Fruit fly (Drosophila melanogaster) whole organism, embryonic: Measurements from ENCODE around the gene CG5510.

Source experiments
- ATbp ChIP-seq: fragments of 200-800 bp; sonication (Bioruptor generic); optimal IDR thresholded peaks from 2 replicates; lab custom pipeline; 2017; ENCODE audit warnings: missing biosample characterization, mild to moderate bottlenecking, missing genetic modification characterization, missing genetic modification reagents
- Atf3 ChIP-seq: fragments of 200-800 bp; sonication (Bioruptor generic); optimal IDR thresholded peaks from 3 replicates; lab custom pipeline; 2016; ENCODE audit warnings: missing biosample characterization, missing genetic modification characterization
- Awh ChIP-seq: fragments of 200-800 bp; sonication (Bioruptor generic); IDR thresholded peaks from 2 replicates; pipeline ENCODE4, ENCODE4 v1.3.6; 2022; ENCODE audit warnings: missing biosample characterization, missing genetic modification characterization
- CG10274 ChIP-seq: fragments of 200-800 bp; sonication (Bioruptor generic); optimal IDR thresholded peaks from 3 replicates; lab custom pipeline; 2017; ENCODE audit warnings: missing biosample characterization, mild to moderate bottlenecking, missing genetic modification characterization
- CG10959 ChIP-seq: fragments of 200-800 bp; sonication (Bioruptor generic); IDR thresholded peaks from 2 replicates; pipeline ENCODE4 v1.3.6; 2022; ENCODE audit warnings: missing biosample characterization, missing genetic modification characterization
- CG12155 ChIP-seq: fragments of 200-800 bp; sonication (Bioruptor generic); optimal IDR thresholded peaks from 3 replicates; lab custom pipeline; 2016; ENCODE audit warnings: missing biosample characterization, missing genetic modification characterization
- CG12391 ChIP-seq: fragments of 200-800 bp; sonication (Bioruptor generic); optimal IDR thresholded peaks from 3 replicates; lab custom pipeline; 2018; ENCODE audit warnings: missing biosample characterization, mild to moderate bottlenecking, missing genetic modification characterization, moderate library complexity
- CG12744 ChIP-seq: fragments of 200-800 bp; sonication (Bioruptor generic); optimal IDR thresholded peaks from 2 replicates; lab custom pipeline; 2016; ENCODE audit warnings: missing biosample characterization, missing genetic modification characterization
- CG13123 ChIP-seq: fragments of 200-800 bp; sonication (Bioruptor generic); optimal IDR thresholded peaks from 2 replicates; lab custom pipeline; 2016; ENCODE audit warnings: missing biosample characterization, missing genetic modification characterization
- CG13775 ChIP-seq: fragments of 200-800 bp; sonication (Bioruptor generic); optimal IDR thresholded peaks from 3 replicates; lab custom pipeline; 2017; ENCODE audit warnings: missing biosample characterization, mild to moderate bottlenecking, missing genetic modification characterization
- CG14441 ChIP-seq: fragments of 200-800 bp; sonication (Bioruptor generic); IDR thresholded peaks from 2 replicates; pipeline ENCODE4 v1.3.6; 2022; ENCODE audit warnings: missing biosample characterization, missing genetic modification characterization
- CG17361 ChIP-seq: fragments of 200-800 bp; sonication (Bioruptor generic); IDR thresholded peaks from 3 replicates; pipeline ENCODE4 v1.3.6; 2022; ENCODE audit warnings: missing biosample characterization, missing genetic modification characterization
- CG1832 ChIP-seq: fragments of 200-800 bp; sonication (Bioruptor generic); optimal IDR thresholded peaks from 2 replicates; lab custom pipeline; 2017; ENCODE audit warnings: missing biosample characterization, mild to moderate bottlenecking, missing genetic modification characterization, inconsistent platforms
- CG2712 ChIP-seq: fragments of 200-800 bp; optimal IDR thresholded peaks from 3 replicates; lab custom pipeline; 2019; ENCODE audit warnings: missing biosample characterization, mild to moderate bottlenecking, missing genetic modification characterization, moderate library complexity
- CG3163 ChIP-seq: fragments of 200-800 bp; sonication (Bioruptor generic); optimal IDR thresholded peaks from 3 replicates; lab custom pipeline; 2016; ENCODE audit warnings: missing biosample characterization, missing genetic modification characterization
- CG3995 ChIP-seq: fragments of 200-800 bp; sonication (Bioruptor generic); optimal IDR thresholded peaks from 3 replicates; lab custom pipeline; 2016; ENCODE audit warnings: missing biosample characterization, missing genetic modification characterization
- CG4617 ChIP-seq: fragments of 200-800 bp; sonication (Bioruptor generic); optimal IDR thresholded peaks from 3 replicates; lab custom pipeline; 2016; ENCODE audit warnings: missing biosample characterization, missing genetic modification characterization, borderline replicate concordance
- CG6254 ChIP-seq: fragments of 200-800 bp; sonication (Bioruptor generic); optimal IDR thresholded peaks from 3 replicates; lab custom pipeline; 2017; ENCODE audit warnings: mild to moderate bottlenecking, missing biosample characterization, missing genetic modification reagents, missing genetic modification characterization
- CG7786 ChIP-seq: fragments of 200-800 bp; sonication (Bioruptor generic); optimal IDR thresholded peaks from 2 replicates; lab custom pipeline; 2016; ENCODE audit warnings: missing biosample characterization, missing genetic modification characterization
- CG8281 ChIP-seq: fragments of 200-800 bp; sonication (Bioruptor generic); optimal IDR thresholded peaks from 2 replicates; lab custom pipeline; 2018; ENCODE audit warnings: missing biosample characterization, mild to moderate bottlenecking, missing genetic modification characterization, moderate library complexity
- CG8478 ChIP-seq: fragments of >200 bp; optimal IDR thresholded peaks from 2 replicates; lab custom pipeline; 2018
- CG8944 ChIP-seq: fragments of 200-800 bp; sonication (Bioruptor generic); optimal IDR thresholded peaks from 3 replicates; lab custom pipeline; 2016; ENCODE audit warnings: missing biosample characterization, missing genetic modification characterization
- CHES-1-like ChIP-seq: fragments of 200-800 bp; sonication (Bioruptor generic); optimal IDR thresholded peaks from 2 replicates; lab custom pipeline; 2016; ENCODE audit warnings: missing biosample characterization, missing genetic modification characterization
- CoRest ChIP-seq: fragments of 200-800 bp; sonication (Bioruptor generic); optimal IDR thresholded peaks from 3 replicates; lab custom pipeline; 2018; ENCODE audit warnings: missing biosample characterization, mild to moderate bottlenecking, missing genetic modification characterization, moderate library complexity
- CrebB ChIP-seq: fragments of 200-800 bp; sonication (Bioruptor generic); optimal IDR thresholded peaks from 3 replicates; lab custom pipeline; 2018; ENCODE audit warnings: missing biosample characterization, mild to moderate bottlenecking, missing genetic modification characterization
- Gug ChIP-seq: fragments of 200-800 bp; sonication (Bioruptor generic); IDR thresholded peaks from 4 replicates; pipeline ENCODE4 v1.3.6; 2022; ENCODE audit warnings: missing biosample characterization, missing genetic modification characterization
- HLH3B ChIP-seq: fragments of 200-800 bp; sonication (Bioruptor generic); IDR thresholded peaks from 2 replicates; pipeline ENCODE4 v1.3.6; 2022; ENCODE audit warnings: missing biosample characterization, missing genetic modification characterization
- Hey ChIP-seq: fragments of 200-800 bp; sonication (Bioruptor generic); optimal IDR thresholded peaks from 3 replicates; lab custom pipeline; 2018; ENCODE audit warnings: missing biosample characterization, mild to moderate bottlenecking, missing genetic modification characterization
- Nf-YC ChIP-seq: fragments of 200-800 bp; optimal IDR thresholded peaks from 3 replicates; lab custom pipeline; 2019; ENCODE audit warnings: missing biosample characterization, mild to moderate bottlenecking, missing genetic modification characterization, moderate library complexity
- Poxn ChIP-seq: fragments of 200-800 bp; sonication (Bioruptor generic); IDR thresholded peaks from 2 replicates; pipeline ENCODE4 v1.3.6; 2022; ENCODE audit warnings: missing biosample characterization, missing genetic modification characterization
- Side ChIP-seq: fragments of 200-800 bp; sonication (Bioruptor generic); optimal IDR thresholded peaks from 2 replicates; lab custom pipeline; 2016; ENCODE audit warnings: missing biosample characterization, missing genetic modification characterization
- Sin3A ChIP-seq: fragments of >200 bp; optimal IDR thresholded peaks from 2 replicates; lab custom pipeline; 2018
- TFAM ChIP-seq: fragments of 200-800 bp; sonication (Bioruptor generic); optimal IDR thresholded peaks from 2 replicates; lab custom pipeline; 2017; ENCODE audit warnings: missing biosample characterization, missing genetic modification characterization, inconsistent platforms
- Tbp ChIP-seq: fragments of >200 bp; optimal IDR thresholded peaks from 2 replicates; lab custom pipeline; 2018; ENCODE audit warnings: missing biosample characterization, missing genetic modification characterization
- al ChIP-seq: fragments of 200-800 bp; sonication (Bioruptor generic); IDR thresholded peaks from 2 replicates; pipeline ENCODE4 v1.3.6; 2022; ENCODE audit warnings: missing biosample characterization, missing genetic modification characterization
- bowl ChIP-seq: fragments of 200-800 bp; sonication (Bioruptor generic); IDR thresholded peaks from 2 replicates; pipeline ENCODE4 v1.3.6; 2022; ENCODE audit warnings: missing biosample characterization, missing genetic modification characterization
- cad ChIP-seq: fragments of >200 bp; optimal IDR thresholded peaks from 2 replicates; lab custom pipeline; 2017; ENCODE audit warnings: missing biosample characterization, missing genetic modification characterization
- croc ChIP-seq: fragments of 200-800 bp; sonication (Bioruptor generic); conservative IDR thresholded peaks from 3 replicates; pipeline ENCODE4 v1.3.6; 2022; ENCODE audit warnings: missing biosample characterization, missing genetic modification characterization
- crol ChIP-seq: fragments of 200-800 bp; sonication (Bioruptor generic); IDR thresholded peaks from 2 replicates; pipeline ENCODE4 v1.3.6; 2022; ENCODE audit warnings: missing biosample characterization, missing genetic modification characterization
- crp ChIP-seq, 2 experiments: fragments of 200-800 bp; sonication (Bioruptor generic); optimal IDR thresholded peaks; 2 replicates in 1 of 2; 3 replicates in 1 of 2; lab custom pipeline; 2017; ENCODE audit warnings: missing biosample characterization in 2 of 2, missing genetic modification characterization in 2 of 2, mild to moderate bottlenecking in 1 of 2, moderate library complexity in 1 of 2
- ewg ChIP-seq: fragments of 200-800 bp; sonication (Bioruptor generic); optimal IDR thresholded peaks from 3 replicates; lab custom pipeline; 2017; ENCODE audit warnings: mild to moderate bottlenecking, missing biosample characterization, missing genetic modification reagents, missing genetic modification characterization
- gsb ChIP-seq: fragments of 200-800 bp; sonication (Bioruptor generic); IDR thresholded peaks from 2 replicates; pipeline ENCODE4 v1.3.6; 2022; ENCODE audit warnings: missing biosample characterization, missing genetic modification characterization
- insv ChIP-seq, 2 experiments: fragments of 200-800 bp; sonication (Bioruptor generic); optimal IDR thresholded peaks; 3 replicates each; lab custom pipeline; 2016 to 2018; ENCODE audit warnings: missing biosample characterization in 2 of 2, missing genetic modification characterization in 2 of 2
- ken ChIP-seq: fragments of 200-800 bp; sonication (Bioruptor generic); IDR thresholded peaks from 3 replicates; pipeline ENCODE4 v1.3.6; 2022; ENCODE audit warnings: missing biosample characterization, missing genetic modification characterization
- mirr ChIP-seq: fragments of 200-800 bp; sonication (Bioruptor generic); optimal IDR thresholded peaks from 3 replicates; lab custom pipeline; 2018; ENCODE audit warnings: missing biosample characterization, mild to moderate bottlenecking, missing genetic modification characterization
- pnt ChIP-seq: fragments of 200-800 bp; sonication (Bioruptor generic); optimal IDR thresholded peaks from 3 replicates; lab custom pipeline; 2016; ENCODE audit warnings: missing biosample characterization, missing genetic modification characterization
- ranshi ChIP-seq: fragments of 200-800 bp; sonication (Bioruptor generic); IDR thresholded peaks from 2 replicates; pipeline ENCODE4 v1.3.6; 2022; ENCODE audit warnings: missing biosample characterization, missing genetic modification characterization
- schlank ChIP-seq: fragments of 200-800 bp; sonication (Bioruptor generic); optimal IDR thresholded peaks from 2 replicates; lab custom pipeline; 2018; ENCODE audit warnings: missing biosample characterization, mild to moderate bottlenecking, missing genetic modification characterization
- sisA ChIP-seq: fragments of 200-800 bp; sonication (Bioruptor generic); IDR thresholded peaks from 2 replicates; pipeline ENCODE4 v1.3.6; 2022; ENCODE audit warnings: missing biosample characterization, missing genetic modification characterization
- twi ChIP-seq: fragments of 200-800 bp; optimal IDR thresholded peaks from 2 replicates; lab custom pipeline; 2019; ENCODE audit warnings: missing biosample characterization, mild to moderate bottlenecking, missing genetic modification characterization, moderate library complexity
- wdn ChIP-seq: fragments of 200-800 bp; sonication (Bioruptor generic); IDR thresholded peaks from 2 replicates; pipeline ENCODE4 v1.3.6; 2022; ENCODE audit warnings: missing biosample characterization, missing genetic modification characterization

Gene CG5510

DNA sequence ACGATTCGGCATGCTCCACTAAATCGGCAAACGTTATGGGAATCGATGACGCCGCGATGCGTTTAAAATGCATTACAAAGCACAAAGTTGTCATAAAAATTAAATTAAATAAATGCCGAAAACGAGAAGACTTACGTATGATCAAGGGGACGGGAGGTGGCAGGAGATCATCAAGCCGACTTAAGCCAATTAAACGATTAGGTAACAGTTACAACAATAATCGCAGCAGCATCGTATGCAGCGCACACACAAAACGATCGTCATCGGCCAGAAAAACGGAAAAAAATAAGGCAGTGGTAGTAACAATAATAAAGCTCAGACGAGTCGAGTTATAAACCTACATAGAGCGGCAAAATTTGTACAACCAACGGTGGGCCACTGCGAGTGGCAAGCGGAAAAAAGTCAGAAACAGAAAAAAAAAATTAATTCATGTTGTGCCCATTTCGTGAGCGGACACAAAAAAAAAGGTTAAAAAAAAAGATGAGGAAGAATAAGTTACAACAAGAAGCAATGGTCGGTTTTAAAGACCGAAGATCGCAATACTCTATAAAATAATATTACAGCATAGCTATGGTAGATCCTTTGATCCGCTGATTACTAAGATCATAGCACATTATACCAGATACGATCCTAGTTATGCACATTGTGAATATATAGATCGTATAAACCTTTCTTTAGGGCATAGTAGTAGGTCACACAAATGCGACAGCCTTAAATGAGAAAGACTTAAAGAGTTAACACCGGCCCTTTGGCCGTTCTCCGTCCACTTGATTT is 37.2 kb upstream of the CG5510 start (continued):
- TF ChIP-seq CG8944 (GFP tag; lab: Kevin White, UChicago) (no peak), mirr (GFP tag; lab: Kevin White, UChicago) (no peak), CG8478 (lab: Kevin White, UChicago) (no peak), CG6254 (GFP tag; lab: Kevin White, UChicago) (peak; percentile 31), Hey (tag; lab: Kevin White, UChicago) (no peak), CHES-1-like (no peak), CG1832 (GFP tag; lab: Kevin White, UChicago) (no peak), CG12744 (GFP tag; lab: Kevin White, UChicago) (no peak), cad (GFP tag; lab: Kevin White, UChicago) (no peak), TFAM (GFP tag; lab: Kevin White, UChicago) (no peak), CG7786 (GFP tag; lab: Kevin White, UChicago) (no peak), Tbp (GFP tag; lab: Kevin White, UChicago) (no peak), CG13123 (GFP tag; lab: Kevin White, UChicago) (no peak), insv (GFP tag; optimal IDR thresholded peaks at IDR 0.05; lab: Kevin White, UChicago) (no peak), Side (no peak), al (GFP tag; lab: Robert Waterston, UW) (no peak), CG12155 (GFP tag; lab: Kevin White, UChicago) (no peak), wdn (GFP tag; lab: Robert Waterston, UW) (no peak), HLH3B (GFP tag; lab: Robert Waterston, UW) (peak; percentile 79), CG3163 (GFP tag; lab: Kevin White, UChicago) (no peak), Sin3A (lab: Kevin White, UChicago) (no peak), ewg (GFP tag; lab: Kevin White, UChicago) (peak; percentile 38), ranshi (GFP tag; lab: Robert Waterston, UW) (no peak), Nf-YC (tag; lab: Kevin White, UChicago) (no peak), CrebB (tag; lab: Kevin White, UChicago) (no peak), bowl (GFP tag; lab: Robert Waterston, UW) (no peak), ken (GFP tag; lab: Robert Waterston, UW) (peak; percentile 68), crp (GFP tag; optimal IDR thresholded peaks at IDR 0.05; lab: Kevin White, UChicago) (no peak), CG2712 (tag; lab: Kevin White, UChicago) (peak; percentile 66), CG4617 (GFP tag; lab: Kevin White, UChicago) (no peak), CG10274 (no peak), crol (GFP tag; lab: Robert Waterston, UW) (no peak), twi (tag; lab: Kevin White, UChicago) (no peak), schlank (no peak), gsb (0 out of 2 replicates have a peak, but pooled peaks have one; percentile 15), Poxn (GFP tag; lab: Robert Waterston, UW) (no peak), CG3995 (GFP tag; lab: Kevin White, UChicago) (no peak), croc (GFP tag; lab: Robert Waterston, UW) (peak; percentile 20; the same call in 1 of the 3 replicates), pnt (GFP tag; lab: Kevin White, UChicago) (peak; percentile 40), CoRest (tag; lab: Kevin White, UChicago) (peak; percentile 60), CG13775 (GFP tag; lab: Kevin White, UChicago) (no peak), Atf3 (GFP tag; lab: Kevin White, UChicago) (no peak), CG12391 (tag; lab: Kevin White, UChicago) (peak; percentile 55), CG14441 (GFP tag; lab: Robert Waterston, UW) (peak; percentile 51), Gug (GFP tag; lab: Robert Waterston, UW) (no peak), ATbp (GFP tag; lab: Kevin White, UChicago) (peak; percentile 72), CG17361 (GFP tag; lab: Robert Waterston, UW) (0 out of 3 replicates have a peak, but pooled peaks have one; percentile 42), CG8281 (no peak), Awh (GFP tag; lab: Robert Waterston, UW) (peak; percentile 61), sisA (peak; percentile 32; the same call in 1 of the 2 replicates), CG10959 (no peak)
